Worm (Caenorhabditis elegans): Measurements from ENCODE around the gene F53F8.6.

The F53F8.6 gene

DNA sequence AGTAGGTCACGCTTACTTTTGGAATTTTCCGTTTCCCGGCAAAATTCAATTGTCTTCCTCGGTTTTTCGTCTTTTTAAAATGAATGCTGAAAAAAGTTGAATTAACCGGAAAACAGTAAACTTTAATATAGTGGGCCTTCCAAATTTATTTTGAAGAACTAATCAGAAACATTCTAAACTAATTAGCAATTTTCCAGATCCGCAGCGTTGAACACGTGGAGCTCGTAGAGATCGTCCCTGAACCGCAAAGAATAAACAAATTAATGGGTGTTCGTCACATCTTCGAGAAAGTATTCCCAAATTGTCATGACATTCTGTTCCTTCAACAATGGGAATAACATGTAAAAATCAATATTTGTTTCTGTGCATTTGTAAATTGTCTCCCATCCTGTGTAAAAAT, 12.2 kb downstream of the F53F8.6 start:
- TF ChIP-seq egrh-3 (GFP tag; IDR thresholded peaks at IDR 0.05) = no peak
- TF ChIP-seq die-1 (tag; optimal IDR thresholded peaks at IDR 0.05) = no peak
- no peak for TF ChIP-seq C06A6.2 (GFP tag; conservative IDR thresholded peaks at IDR 0.05)
- TF ChIP-seq hlh-12 (tag; optimal IDR thresholded peaks at IDR 0.05) = no peak
- no peak for TF ChIP-seq snpc-1.3 (tag; optimal IDR thresholded peaks at IDR 0.05; ENCODE audit: insufficient read depth)
- no peak for TF ChIP-seq dpl-1 (GFP tag; optimal IDR thresholded peaks at IDR 0.05)
- TF ChIP-seq Y53G8AR.9 (GFP tag; conservative IDR thresholded peaks at IDR 0.05) = peak; percentile 76
- no peak for TF ChIP-seq ceh-91 (GFP tag; IDR thresholded peaks at IDR 0.05)

DNA sequence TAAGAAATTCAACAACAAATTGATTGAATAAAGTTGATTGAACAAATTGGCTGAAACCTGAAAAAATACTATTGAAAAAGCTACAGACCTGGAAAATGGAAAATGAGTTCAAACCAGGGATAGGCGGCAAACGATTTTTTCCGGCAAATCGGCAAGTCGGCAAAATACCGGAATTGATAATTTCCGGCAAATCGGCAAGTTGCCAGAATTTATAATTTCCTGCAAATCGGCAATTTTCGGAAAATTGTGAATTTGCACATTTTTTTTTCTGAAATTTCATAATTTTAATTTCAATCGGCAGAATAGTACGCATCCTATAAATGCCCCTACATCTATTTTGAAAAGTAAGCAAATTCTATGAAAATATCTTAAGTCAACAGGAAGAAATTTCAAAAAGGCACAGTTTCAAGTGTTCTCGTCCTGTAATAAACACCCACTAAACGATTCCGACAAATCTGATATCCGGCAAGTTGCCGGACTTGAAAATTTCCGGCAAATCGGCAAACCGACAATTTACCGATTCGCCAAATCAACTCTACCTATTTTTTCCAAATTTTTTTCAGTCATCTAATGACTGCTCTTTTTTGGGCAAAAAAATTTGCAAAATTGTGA, 12.9 kb downstream of the F53F8.6 start:
- TF ChIP-seq ama-1 (optimal IDR thresholded peaks at IDR 0.05) = peak; percentile 50
- TF ChIP-seq ama-1 (GFP tag; optimal IDR thresholded peaks at IDR 0.05) = no peak
- TF ChIP-seq mcd-1 (GFP tag; IDR thresholded peaks at IDR 0.05) = 0 out of 2 replicates have a peak, but pooled peaks have one; percentile 14
- TF ChIP-seq repo-1 (tag; optimal IDR thresholded peaks at IDR 0.05) = peak; percentile 76
- no peak for TF ChIP-seq dpl-1 (GFP tag; optimal IDR thresholded peaks at IDR 0.05)
- 0 out of 2 replicates have a peak, but pooled peaks have one; percentile 22 for TF ChIP-seq B0336.3 (GFP tag; IDR thresholded peaks at IDR 0.05)
- peak; percentile 74 for TF ChIP-seq cebp-1 (GFP tag; IDR thresholded peaks at IDR 0.05)
- TF ChIP-seq cebp-1 (tag; optimal IDR thresholded peaks at IDR 0.05) = peak; percentile 84
- TF ChIP-seq F57A8.1 (GFP tag; optimal IDR thresholded peaks at IDR 0.05) = no peak
- TF ChIP-seq nfyb-1 (GFP tag; IDR thresholded peaks at IDR 0.05) = 0 out of 2 replicates have a peak, but pooled peaks have one; percentile 66
- TF ChIP-seq B0035.1 (tag; optimal IDR thresholded peaks at IDR 0.05) = no peak
- peak in 1 of 3 experiments; percentile 38 for TF ChIP-seq lin-35 (GFP tag; optimal IDR thresholded peaks at IDR 0.05)
- TF ChIP-seq ztf-22 (GFP tag; optimal IDR thresholded peaks at IDR 0.05) = peak; percentile 7
- 0 out of 2 replicates have a peak, but pooled peaks have one; percentile 35 for TF ChIP-seq K11D2.4 (GFP tag; IDR thresholded peaks at IDR 0.05)
- TF ChIP-seq tlf-1 (GFP tag; optimal IDR thresholded peaks at IDR 0.05) = peak; percentile 15
- TF ChIP-seq F52B5.7 (tag; optimal IDR thresholded peaks at IDR 0.05) = peak; percentile 20
- TF ChIP-seq hlh-26 (GFP tag; conservative IDR thresholded peaks at IDR 0.05) = no peak
- 0 out of 2 replicates have a peak, but pooled peaks have one; percentile 5 for TF ChIP-seq F37B4.10 (GFP tag; IDR thresholded peaks at IDR 0.05)
- no peak for TF ChIP-seq snpc-1.1 (tag; optimal IDR thresholded peaks at IDR 0.05; ENCODE audit: insufficient read depth)

- TF ChIP-seq let-607 (tag; optimal IDR thresholded peaks at IDR 0.05) = no peak
- no peak for TF ChIP-seq chd-7 (tag; optimal IDR thresholded peaks at IDR 0.05)
- TF ChIP-seq F39B2.1 (GFP tag; IDR thresholded peaks at IDR 0.05) = no peak
- TF ChIP-seq mes-4 (tag; optimal IDR thresholded peaks at IDR 0.05) = no peak
- TF ChIP-seq sea-2 (GFP tag; IDR thresholded peaks at IDR 0.05) = no peak
- TF ChIP-seq tbx-9 (tag; optimal IDR thresholded peaks at IDR 0.05; ENCODE audit: borderline replicate concordance) = no peak
- no peak for TF ChIP-seq T07F8.4 (tag; optimal IDR thresholded peaks at IDR 0.05)
- TF ChIP-seq atf-7 (tag; optimal IDR thresholded peaks at IDR 0.05) = no peak
- TF ChIP-seq Y53G8AR.9 (GFP tag; conservative IDR thresholded peaks at IDR 0.05) = no peak
These were observed 17.9 kb downstream of the F53F8.6 start, which contains the start of gene Y44A6C.2 for ce11 chrV:20721934-20722333. Gene Y44A6C.2, plus strand, starts transcription at chrV:20722234.

- TF ChIP-seq egrh-3 (GFP tag; IDR thresholded peaks at IDR 0.05) (no peak), F33H1.4 (GFP tag; IDR thresholded peaks at IDR 0.05) (no peak)
These were observed 18.4 kb downstream of the F53F8.6 start for ce11 chrV:20722447-20722846.

All from whole organism, young adult.